Fruit fly (Drosophila melanogaster) whole organism, embryonic: ENCODE results near the gene wuho.

Experiments
- Atf3 ChIP-seq: fragments of 200-800 bp; sonication (Bioruptor generic); optimal IDR thresholded peaks from 3 replicates; lab custom pipeline; 2016; ENCODE audit warnings: missing biosample characterization, missing genetic modification characterization
- Atf6 ChIP-seq: fragments of 200-800 bp; sonication (Bioruptor generic); IDR thresholded peaks from 2 replicates; pipeline ENCODE4 v1.3.6; 2022; ENCODE audit warnings: missing biosample characterization, missing genetic modification characterization
- CG10147 ChIP-seq: fragments of 200-800 bp; sonication (Bioruptor generic); optimal IDR thresholded peaks from 2 replicates; lab custom pipeline; 2019; ENCODE audit warnings: missing biosample characterization, mild to moderate bottlenecking, missing genetic modification characterization, moderate library complexity
- CG10543 ChIP-seq: fragments of 200-800 bp; sonication (Bioruptor generic); optimal IDR thresholded peaks from 3 replicates; lab custom pipeline; 2017; ENCODE audit warnings: missing biosample characterization, mild to moderate bottlenecking, missing genetic modification characterization, moderate library complexity
- CG11247 ChIP-seq: fragments of 200-800 bp; sonication (Bioruptor generic); IDR thresholded peaks from 2 replicates; pipeline ENCODE4 v1.3.6; 2022; ENCODE audit warnings: missing biosample characterization, missing genetic modification characterization
- CG11398 ChIP-seq: fragments of 200-800 bp; sonication (Bioruptor generic); optimal IDR thresholded peaks from 2 replicates; lab custom pipeline; 2016; ENCODE audit warnings: missing biosample characterization, missing genetic modification characterization
- CG11723 ChIP-seq: fragments of 200-800 bp; sonication (Bioruptor generic); optimal IDR thresholded peaks from 2 replicates; lab custom pipeline; 2017; ENCODE audit warnings: missing biosample characterization, mild to moderate bottlenecking, missing genetic modification characterization
- CG12391 ChIP-seq: fragments of 200-800 bp; sonication (Bioruptor generic); optimal IDR thresholded peaks from 3 replicates; lab custom pipeline; 2018; ENCODE audit warnings: missing biosample characterization, mild to moderate bottlenecking, missing genetic modification characterization, moderate library complexity
- CG15514 ChIP-seq: fragments of 200-800 bp; sonication (Bioruptor generic); optimal IDR thresholded peaks from 3 replicates; lab custom pipeline; 2017; ENCODE audit warnings: missing biosample characterization, missing genetic modification characterization, mild to moderate bottlenecking, moderate library complexity, missing genetic modification reagents
- CG17186 ChIP-seq: fragments of 200-800 bp; sonication (Bioruptor generic); optimal IDR thresholded peaks from 3 replicates; lab custom pipeline; 2017; ENCODE audit warnings: missing biosample characterization, missing genetic modification reagents, missing genetic modification characterization
- CG30403 ChIP-seq: fragments of 200-800 bp; sonication (Bioruptor generic); optimal IDR thresholded peaks from 3 replicates; lab custom pipeline; 2016; ENCODE audit warnings: missing biosample characterization, missing genetic modification characterization
- CG3281 ChIP-seq: fragments of 200-800 bp; sonication (Bioruptor generic); optimal IDR thresholded peaks from 3 replicates; lab custom pipeline; 2017; ENCODE audit warnings: missing biosample characterization, mild to moderate bottlenecking, missing genetic modification characterization
- CG4730 ChIP-seq: fragments of 200-800 bp; sonication (Bioruptor generic); IDR thresholded peaks from 2 replicates; pipeline ENCODE4 v1.3.6; 2022; ENCODE audit warnings: missing biosample characterization, missing genetic modification characterization
- Dek ChIP-seq: fragments of 200-800 bp; sonication (Bioruptor generic); optimal IDR thresholded peaks from 3 replicates; lab custom pipeline; 2019; ENCODE audit warnings: missing biosample characterization, mild to moderate bottlenecking, missing genetic modification characterization, moderate library complexity
- Dip2 ChIP-seq: fragments of 200-800 bp; sonication (Bioruptor generic); IDR thresholded peaks from 2 replicates; pipeline ENCODE4 v1.3.6; 2022; ENCODE audit warnings: missing biosample characterization, missing genetic modification characterization
- Doc3 ChIP-seq: fragments of 200-800 bp; sonication (Bioruptor generic); IDR thresholded peaks from 3 replicates; pipeline ENCODE4 v1.3.6; 2022; ENCODE audit warnings: missing biosample characterization, missing genetic modification characterization; ENCODE audit not compliant: partially characterized antibody
- Elba2 ChIP-seq: fragments of 200-800 bp; sonication (Bioruptor generic); optimal IDR thresholded peaks from 3 replicates; lab custom pipeline; 2016; ENCODE audit warnings: missing biosample characterization, missing genetic modification characterization
- Fer2 ChIP-seq: fragments of 200-800 bp; sonication (Bioruptor generic); optimal IDR thresholded peaks from 2 replicates; lab custom pipeline; 2018; ENCODE audit warnings: missing biosample characterization, mild to moderate bottlenecking, missing genetic modification characterization, moderate library complexity
- H2.0 ChIP-seq: fragments of 200-800 bp; sonication (Bioruptor generic); IDR thresholded peaks from 2 replicates; pipeline ENCODE4 v1.3.6; 2022; ENCODE audit warnings: missing biosample characterization, missing genetic modification characterization
- Hmr ChIP-seq: fragments of 200-800 bp; sonication (Bioruptor generic); optimal IDR thresholded peaks from 3 replicates; lab custom pipeline; 2017; ENCODE audit warnings: mild to moderate bottlenecking, missing biosample characterization, missing genetic modification reagents, missing genetic modification characterization
- Hr3 ChIP-seq: fragments of 200-800 bp; sonication (Bioruptor generic); optimal IDR thresholded peaks from 3 replicates; lab custom pipeline; 2016; ENCODE audit warnings: missing biosample characterization, missing genetic modification characterization
- Hsf ChIP-seq: fragments of 200-800 bp; sonication (Bioruptor generic); optimal IDR thresholded peaks from 3 replicates; lab custom pipeline; 2016; ENCODE audit warnings: missing biosample characterization, missing genetic modification characterization
- MTF-1 ChIP-seq: fragments of 200-800 bp; sonication (Bioruptor generic); optimal IDR thresholded peaks from 2 replicates; lab custom pipeline; 2018; ENCODE audit warnings: missing biosample characterization, mild to moderate bottlenecking, missing genetic modification characterization, borderline replicate concordance
- Mad ChIP-seq: fragments of 200-800 bp; sonication (Bioruptor generic); optimal IDR thresholded peaks from 2 replicates; lab custom pipeline; 2016; ENCODE audit warnings: missing biosample characterization, missing genetic modification characterization
- Mes4 ChIP-seq: fragments of 200-800 bp; sonication (Bioruptor generic); optimal IDR thresholded peaks from 2 replicates; lab custom pipeline; 2016; ENCODE audit warnings: missing biosample characterization, missing genetic modification characterization
- NC2β ChIP-seq: fragments of 200-800 bp; sonication (Bioruptor generic); optimal IDR thresholded peaks from 2 replicates; lab custom pipeline; 2016; ENCODE audit warnings: missing biosample characterization, missing genetic modification characterization
- Nf-YC ChIP-seq: fragments of 200-800 bp; optimal IDR thresholded peaks from 3 replicates; lab custom pipeline; 2019; ENCODE audit warnings: missing biosample characterization, mild to moderate bottlenecking, missing genetic modification characterization, moderate library complexity
- Oaz ChIP-seq: fragments of 200-800 bp; sonication (Bioruptor generic); IDR thresholded peaks from 2 replicates; pipeline ENCODE4 v1.3.6; 2022; ENCODE audit warnings: missing biosample characterization, missing genetic modification characterization
- Oli ChIP-seq: fragments of 200-800 bp; sonication (Bioruptor generic); optimal IDR thresholded peaks from 2 replicates; lab custom pipeline; 2018; ENCODE audit warnings: missing biosample characterization, mild to moderate bottlenecking, missing genetic modification characterization, moderate library complexity
- Six4 ChIP-seq: fragments of 200-800 bp; sonication (Bioruptor generic); optimal IDR thresholded peaks from 2 replicates; lab custom pipeline; 2016; ENCODE audit warnings: missing biosample characterization, missing genetic modification characterization
- Spps ChIP-seq: fragments of 200-800 bp; sonication (Bioruptor generic); optimal IDR thresholded peaks from 2 replicates; lab custom pipeline; 2018; ENCODE audit warnings: missing biosample characterization, mild to moderate bottlenecking, missing genetic modification characterization
- ara ChIP-seq: fragments of 200-800 bp; sonication (Bioruptor generic); IDR thresholded peaks from 2 replicates; pipeline ENCODE4 v1.3.6; 2022; ENCODE audit warnings: missing biosample characterization, missing genetic modification characterization
- bbx ChIP-seq: fragments of 200-800 bp; sonication (Bioruptor generic); IDR thresholded peaks from 2 replicates; pipeline ENCODE4 v1.3.6; 2022; ENCODE audit warnings: missing biosample characterization, missing genetic modification characterization; ENCODE audit not compliant: partially characterized antibody
- cg ChIP-seq: fragments of 200-800 bp; sonication (Bioruptor generic); optimal IDR thresholded peaks from 3 replicates; lab custom pipeline; 2019; ENCODE audit warnings: missing biosample characterization, mild to moderate bottlenecking, missing genetic modification characterization, moderate library complexity
- ems ChIP-seq: fragments of 200-800 bp; sonication (Bioruptor generic); optimal IDR thresholded peaks from 3 replicates; lab custom pipeline; 2016; ENCODE audit warnings: missing biosample characterization, missing genetic modification characterization
- esg ChIP-seq: fragments of 200-800 bp; sonication (Bioruptor generic); conservative IDR thresholded peaks from 2 replicates; pipeline ENCODE4 v1.3.6; 2022; ENCODE audit warnings: missing biosample characterization, missing genetic modification characterization
- gce ChIP-seq: fragments of 200-800 bp; sonication (Bioruptor generic); IDR thresholded peaks from 3 replicates; pipeline ENCODE4 v1.3.6; 2022; ENCODE audit warnings: missing biosample characterization, missing genetic modification characterization
- gsb ChIP-seq: fragments of 200-800 bp; sonication (Bioruptor generic); IDR thresholded peaks from 2 replicates; pipeline ENCODE4 v1.3.6; 2022; ENCODE audit warnings: missing biosample characterization, missing genetic modification characterization
- gsb-n ChIP-seq: fragments of 200-800 bp; sonication (Bioruptor generic); optimal IDR thresholded peaks from 3 replicates; lab custom pipeline; 2018; ENCODE audit warnings: missing biosample characterization, mild to moderate bottlenecking, missing genetic modification characterization
- hth ChIP-seq: fragments of >200 bp; optimal IDR thresholded peaks from 2 replicates; lab custom pipeline; 2017; ENCODE audit warnings: inconsistent platforms
- lilli ChIP-seq: fragments of 200-800 bp; sonication (Bioruptor generic); optimal IDR thresholded peaks from 3 replicates; lab custom pipeline; 2016; ENCODE audit warnings: missing biosample characterization, missing genetic modification characterization
- lmd ChIP-seq: fragments of 200-800 bp; sonication (Bioruptor generic); IDR thresholded peaks from 2 replicates; pipeline ENCODE4 v1.3.6; 2022; ENCODE audit warnings: missing biosample characterization, missing genetic modification characterization
- phol ChIP-seq: fragments of 200-800 bp; sonication (Bioruptor generic); optimal IDR thresholded peaks from 3 replicates; lab custom pipeline; 2018; ENCODE audit warnings: missing biosample characterization, mild to moderate bottlenecking, missing genetic modification characterization, moderate library complexity
- pita ChIP-seq: fragments of 200-800 bp; sonication (Bioruptor generic); optimal IDR thresholded peaks from 2 replicates; lab custom pipeline; 2017; ENCODE audit warnings: missing biosample characterization, mild to moderate bottlenecking, missing genetic modification characterization
- pros ChIP-seq: fragments of 200-800 bp; sonication (Bioruptor generic); optimal IDR thresholded peaks from 3 replicates; lab custom pipeline; 2019; ENCODE audit warnings: missing biosample characterization, mild to moderate bottlenecking, missing genetic modification characterization, moderate library complexity
- pzg ChIP-seq: fragments of 200-800 bp; sonication (Bioruptor generic); optimal IDR thresholded peaks from 3 replicates; lab custom pipeline; 2018; ENCODE audit warnings: missing biosample characterization, mild to moderate bottlenecking, missing genetic modification characterization, moderate library complexity
- sr ChIP-seq: fragments of 200-800 bp; sonication (Bioruptor generic); IDR thresholded peaks from 3 replicates; pipeline ENCODE4 v1.3.6; 2022; ENCODE audit warnings: missing biosample characterization, missing genetic modification characterization
- tx ChIP-seq: fragments of 200-800 bp; sonication (Bioruptor generic); optimal IDR thresholded peaks from 2 replicates; lab custom pipeline; 2016; ENCODE audit warnings: missing biosample characterization, missing genetic modification characterization
- unc-4 ChIP-seq: fragments of 200-800 bp; sonication (Bioruptor generic); IDR thresholded peaks from 2 replicates; pipeline ENCODE4 v1.3.6; 2022; ENCODE audit warnings: missing biosample characterization, missing genetic modification characterization; ENCODE audit not compliant: partially characterized antibody
- wdn ChIP-seq: fragments of 200-800 bp; sonication (Bioruptor generic); IDR thresholded peaks from 2 replicates; pipeline ENCODE4 v1.3.6; 2022; ENCODE audit warnings: missing biosample characterization, missing genetic modification characterization

Gene wuho

dm6 chrX:6278879-6279628 is 8.8 kb upstream of the wuho start (continued):
- TF ChIP-seq Dip2 (no peak), NC2β (GFP tag; lab: Kevin White, UChicago) (peak; percentile 29), CG3281 (peak; percentile 10), Hsf (GFP tag; lab: Kevin White, UChicago) (no peak), Hmr (no peak), wdn (GFP tag; lab: Robert Waterston, UW) (no peak), CG17186 (GFP tag; lab: Kevin White, UChicago) (no peak), CG10147 (GFP tag; lab: Kevin White, UChicago) (no peak), Mes4 (GFP tag; lab: Kevin White, UChicago) (peak; percentile 51), gsb (GFP tag; lab: Robert Waterston, UW) (no peak), CG15514 (GFP tag; lab: Kevin White, UChicago) (peak; percentile 24), Oaz (GFP tag; lab: Robert Waterston, UW) (no peak), gsb-n (tag; lab: Kevin White, UChicago) (peak; percentile 89), tx (GFP tag; lab: Kevin White, UChicago) (no peak), CG30403 (GFP tag; lab: Kevin White, UChicago) (no peak), Oli (no peak), pzg (GFP tag; lab: Kevin White, UChicago) (peak; percentile 43), CG11723 (no peak), Spps (no peak), Fer2 (tag; lab: Kevin White, UChicago) (no peak), ems (no peak), Nf-YC (tag; lab: Kevin White, UChicago) (peak; percentile 16), lmd (GFP tag; lab: Robert Waterston, UW) (no peak), CG4730 (no peak), gce (GFP tag; lab: Robert Waterston, UW) (no peak), bbx (GFP tag; lab: Robert Waterston, UW) (peak; percentile 37; the same call in 1 of the 2 replicates), CG10543 (peak; percentile 58), CG11398 (GFP tag; lab: Kevin White, UChicago) (peak; percentile 46), Dek (tag; lab: Kevin White, UChicago) (peak; percentile 11), esg (GFP tag; lab: Robert Waterston, UW) (no peak), CG11247 (no peak), phol (tag; lab: Kevin White, UChicago) (peak; percentile 33), ara (no peak), CG12391 (peak; percentile 6), Six4 (GFP tag; lab: Kevin White, UChicago) (no peak), Mad (GFP tag; lab: Kevin White, UChicago) (no peak), pita (no peak), pros (GFP tag; lab: Kevin White, UChicago) (no peak), sr (no peak), Atf6 (GFP tag; lab: Robert Waterston, UW) (0 out of 2 replicates have a peak, but pooled peaks have one; percentile 29), Atf3 (GFP tag; lab: Kevin White, UChicago) (no peak), MTF-1 (GFP tag; lab: Kevin White, UChicago) (peak; percentile 18), unc-4 (GFP tag; lab: Robert Waterston, UW) (peak; percentile 34; the same call in 1 of the 2 replicates), hth (no peak), lilli (GFP tag; lab: Kevin White, UChicago) (peak; percentile 29), H2.0 (GFP tag; lab: Robert Waterston, UW) (no peak), Hr3 (GFP tag; lab: Kevin White, UChicago) (no peak), cg (GFP tag; lab: Kevin White, UChicago) (peak; percentile 87), Elba2 (GFP tag; lab: Kevin White, UChicago) (no peak), Doc3 (GFP tag; lab: Robert Waterston, UW) (no peak)
